In genomic region chrIII:4380835-4381234, ce11 we compare ENCODE assay signal across 4 worm cellular contexts.
TF ChIP-seq lines count a peak whose summit lies in the region.

No protein-coding gene starts in this region.

TF ChIP-seq in whole organism, L2 larva, 48 proteins besides CTCF, POLR2A, EP300 and RAD21:
- peak; percentile 20 for TF ChIP-seq C34F6.9 (tag; optimal IDR thresholded peaks at IDR 0.05; lab: Kevin White, UChicago)
- no peak for TF ChIP-seq unc-55 (GFP tag; optimal IDR thresholded peaks at IDR 0.05; lab: Kevin White, UChicago)
TF ChIP-seq in whole organism, L2 larva: peak in this region for 1.

TF ChIP-seq in whole organism, L4 larva, 104 proteins besides CTCF, POLR2A, EP300 and RAD21:
- TF ChIP-seq mes-2 (tag; optimal IDR thresholded peaks at IDR 0.05; lab: Kevin White, UChicago; ENCODE audit: poor library complexity, severe bottlenecking), result peak; percentile 65
- TF ChIP-seq ceh-32 (tag; optimal IDR thresholded peaks at IDR 0.05; lab: Kevin White, UChicago; ENCODE audit: poor library complexity), result no peak

TF ChIP-seq in whole organism, late embryonic, 69 proteins besides CTCF, POLR2A, EP300 and RAD21:
- TF ChIP-seq tbx-2 (tag; optimal IDR thresholded peaks at IDR 0.05; lab: Kevin White, UChicago), result no peak
- peak; percentile 31 for TF ChIP-seq nfya-1 (tag; optimal IDR thresholded peaks at IDR 0.05; lab: Kevin White, UChicago)
- TF ChIP-seq ttx-3 (tag; optimal IDR thresholded peaks at IDR 0.05; lab: Kevin White, UChicago), result no peak
- no peak for TF ChIP-seq pqm-1 (tag; optimal IDR thresholded peaks at IDR 0.05; lab: Kevin White, UChicago)
- peak; percentile 60 for TF ChIP-seq unc-42 (tag; optimal IDR thresholded peaks at IDR 0.05; lab: Kevin White, UChicago)
- peak; percentile 60 for TF ChIP-seq ceh-31 (tag; optimal IDR thresholded peaks at IDR 0.05; lab: Kevin White, UChicago)
- TF ChIP-seq sox-2 (GFP tag; IDR thresholded peaks at IDR 0.05; lab: Robert Waterston, UW), result peak; percentile 24

TF ChIP-seq in whole organism, mixed stage, embryonic, 35 proteins besides CTCF, POLR2A, EP300 and RAD21:
- TF ChIP-seq mls-2 (tag; optimal IDR thresholded peaks at IDR 0.05; lab: Kevin White, UChicago), result peak; percentile 13
- TF ChIP-seq nhr-76 (tag; optimal IDR thresholded peaks at IDR 0.05; lab: Kevin White, UChicago), result no peak
- TF ChIP-seq blmp-1 (tag; optimal IDR thresholded peaks at IDR 0.05; lab: Kevin White, UChicago), result no peak
- TF ChIP-seq tbx-8 (GFP tag; optimal IDR thresholded peaks at IDR 0.05; lab: Kevin White, UChicago), result no peak
- TF ChIP-seq lsy-2 (tag; optimal IDR thresholded peaks at IDR 0.05; lab: Kevin White, UChicago), result peak; percentile 21
- peak; percentile 57 for TF ChIP-seq lin-13 (tag; optimal IDR thresholded peaks at IDR 0.05; lab: Kevin White, UChicago)
- peak; percentile 73 for TF ChIP-seq ces-1 (GFP tag; optimal IDR thresholded peaks at IDR 0.05; lab: Kevin White, UChicago)
- TF ChIP-seq mep-1 (tag; optimal IDR thresholded peaks at IDR 0.05; lab: Kevin White, UChicago), result peak; percentile 38
